Worm (Caenorhabditis elegans) whole organism, L3 larva: Measurements from ENCODE around the gene F47B7.4.

Experiments used
- nfya-1 ChIP-seq: sonication (generic microtip); optimal IDR thresholded peaks from 2 replicates; lab custom pipeline; 2017; ENCODE audit warnings: missing genetic modification characterization, mild to moderate bottlenecking, missing compliant biosample characterization, antibody characterized with exemption, moderate library complexity; ENCODE audit not compliant: insufficient read depth
- unc-62 ChIP-seq: fragments of 150-350 bp; sonication (generic microtip); optimal IDR thresholded peaks from 4 replicates; lab custom pipeline; 2014; ENCODE audit warnings: missing biosample characterization, missing genetic modification reagents, missing genetic modification characterization

DNA sequence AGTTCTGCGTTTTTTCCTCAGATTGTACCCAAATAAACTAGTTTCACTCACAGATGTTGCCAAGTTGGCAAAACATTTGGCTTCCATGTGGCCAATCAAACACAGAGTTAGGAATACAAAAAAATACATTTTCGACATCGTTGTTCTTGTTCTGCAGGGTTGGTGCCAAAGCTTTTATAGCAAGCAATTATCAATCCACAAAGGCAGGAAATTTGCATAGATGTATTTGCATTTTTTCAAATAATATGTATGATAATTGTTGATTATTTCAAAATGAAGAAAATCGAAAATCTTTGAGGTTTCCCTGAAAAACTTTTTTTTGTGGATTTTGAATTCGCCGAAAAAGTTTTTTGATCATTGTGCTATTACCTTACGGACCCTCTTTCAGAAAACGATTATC is 4.0 kb downstream of the F47B7.4 start, which contains the start of gene T14G12.11:
- TF ChIP-seq unc-62 (no peak), nfya-1 (tag; lab: Kevin White, UChicago) (no peak)
